Fruit fly (Drosophila melanogaster) whole organism, prepupa: ENCODE data around the gene slpr.
A peak's percentile ranks its signal among the peaks of the same experiment; 100 is the strongest.

Source experiments
- CG10631 ChIP-seq: fragments of 200-800 bp; sonication (Bioruptor generic); optimal IDR thresholded peaks from 2 replicates; lab custom pipeline; 2016; ENCODE audit warnings: missing biosample characterization, missing genetic modification characterization
- CG10669 ChIP-seq: fragments of 200-800 bp; sonication (Bioruptor generic); optimal IDR thresholded peaks from 3 replicates; lab custom pipeline; 2018; ENCODE audit warnings: missing biosample characterization, mild to moderate bottlenecking, missing genetic modification characterization, moderate library complexity
- CG11294 ChIP-seq: fragments of 200-800 bp; sonication (Bioruptor generic); IDR thresholded peaks from 2 replicates; pipeline ENCODE4 v1.3.6; 2022; ENCODE audit warnings: missing biosample characterization, missing genetic modification characterization
- CG11762 ChIP-seq: fragments of 200-800 bp; sonication (Bioruptor generic); optimal IDR thresholded peaks from 3 replicates; lab custom pipeline; 2016; ENCODE audit warnings: missing biosample characterization, missing genetic modification characterization; ENCODE audit not compliant: insufficient read depth
- CG11902 ChIP-seq: fragments of 200-800 bp; sonication (Bioruptor generic); optimal IDR thresholded peaks from 3 replicates; lab custom pipeline; 2016; ENCODE audit warnings: missing biosample characterization, missing genetic modification characterization
- CG15336 ChIP-seq: fragments of 200-800 bp; sonication (Bioruptor generic); IDR thresholded peaks from 2 replicates; pipeline ENCODE4 v1.3.6; 2022; ENCODE audit warnings: missing biosample characterization, missing genetic modification characterization
- CG16779 ChIP-seq: fragments of 200-800 bp; sonication (Bioruptor generic); optimal IDR thresholded peaks from 3 replicates; lab custom pipeline; 2017; ENCODE audit warnings: missing biosample characterization, mild to moderate bottlenecking, missing genetic modification characterization
- CG3032 ChIP-seq: fragments of 200-800 bp; optimal IDR thresholded peaks from 2 replicates; lab custom pipeline; 2019; ENCODE audit warnings: missing biosample characterization, mild to moderate bottlenecking, missing genetic modification characterization, moderate library complexity
- CG32006 ChIP-seq: fragments of 200-800 bp; sonication (Bioruptor generic); optimal IDR thresholded peaks from 3 replicates; lab custom pipeline; 2017; ENCODE audit warnings: missing biosample characterization, mild to moderate bottlenecking, missing genetic modification characterization
- CG34406 ChIP-seq: fragments of 200-800 bp; sonication (Bioruptor generic); optimal IDR thresholded peaks from 3 replicates; lab custom pipeline; 2016; ENCODE audit warnings: missing biosample characterization, missing genetic modification characterization
- CG3919 ChIP-seq: fragments of 200-800 bp; sonication (Bioruptor generic); optimal IDR thresholded peaks from 3 replicates; lab custom pipeline; 2016; ENCODE audit warnings: missing biosample characterization, missing genetic modification characterization
- CG4318 ChIP-seq: fragments of 200-800 bp; sonication (Bioruptor generic); optimal IDR thresholded peaks from 3 replicates; lab custom pipeline; 2017; ENCODE audit warnings: missing biosample characterization, mild to moderate bottlenecking, missing genetic modification characterization
- CG6163 ChIP-seq: fragments of 200-800 bp; sonication (Bioruptor generic); IDR thresholded peaks from 3 replicates; pipeline ENCODE4 v1.3.6; 2022; ENCODE audit warnings: missing biosample characterization, missing genetic modification characterization
- CG6792 ChIP-seq: fragments of 200-800 bp; sonication (Bioruptor generic); optimal IDR thresholded peaks from 3 replicates; lab custom pipeline; 2016; ENCODE audit warnings: missing biosample characterization, missing genetic modification characterization
- CG6854 ChIP-seq: fragments of 200-800 bp; sonication (Bioruptor generic); optimal IDR thresholded peaks from 2 replicates; lab custom pipeline; 2017; ENCODE audit warnings: missing biosample characterization, mild to moderate bottlenecking, missing genetic modification characterization
- CG8119 ChIP-seq: fragments of 200-800 bp; sonication (Bioruptor generic); IDR thresholded peaks from 3 replicates; pipeline ENCODE4 v1.3.6; 2022; ENCODE audit warnings: missing biosample characterization, missing genetic modification characterization
- CG8319 ChIP-seq: fragments of 200-800 bp; sonication (Bioruptor generic); optimal IDR thresholded peaks from 3 replicates; lab custom pipeline; 2016; ENCODE audit warnings: missing biosample characterization, missing genetic modification characterization
- CG9139 ChIP-seq: fragments of 200-800 bp; sonication (Bioruptor generic); optimal IDR thresholded peaks from 3 replicates; lab custom pipeline; 2017; ENCODE audit warnings: missing biosample characterization, mild to moderate bottlenecking, missing genetic modification characterization
- Eip75B ChIP-seq: fragments of 200-800 bp; sonication (Bioruptor generic); optimal IDR thresholded peaks from 3 replicates; lab custom pipeline; 2016; ENCODE audit warnings: missing biosample characterization, missing genetic modification characterization
- Eip78C ChIP-seq: fragments of 200-800 bp; sonication (Bioruptor generic); peaks from one replicate; lab custom pipeline; 2016; ENCODE audit warnings: missing biosample characterization, missing genetic modification characterization
- Eip93F ChIP-seq: fragments of 200-800 bp; sonication (Bioruptor generic); optimal IDR thresholded peaks from 2 replicates; lab custom pipeline; 2016; ENCODE audit warnings: missing biosample characterization, mild to moderate bottlenecking, missing genetic modification characterization
- Ets21C ChIP-seq: fragments of 200-800 bp; sonication (Bioruptor generic); optimal IDR thresholded peaks from 3 replicates; lab custom pipeline; 2016; ENCODE audit warnings: missing biosample characterization, missing genetic modification characterization
- Ets96B ChIP-seq: fragments of 200-800 bp; optimal IDR thresholded peaks from 2 replicates; lab custom pipeline; 2019; ENCODE audit warnings: missing biosample characterization, mild to moderate bottlenecking, missing genetic modification characterization, moderate library complexity
- Gug ChIP-seq: fragments of 200-800 bp; sonication (Bioruptor generic); IDR thresholded peaks from 2 replicates; pipeline ENCODE4 v1.3.6; 2022; ENCODE audit warnings: missing biosample characterization, missing genetic modification characterization
- Hr39 ChIP-seq: fragments of 200-800 bp; sonication (Bioruptor generic); optimal IDR thresholded peaks from 2 replicates; lab custom pipeline; 2016; ENCODE audit warnings: missing biosample characterization, missing genetic modification characterization
- Lpt ChIP-seq: fragments of 200-800 bp; sonication (Bioruptor generic); optimal IDR thresholded peaks from 3 replicates; lab custom pipeline; 2016; ENCODE audit warnings: missing biosample characterization, missing genetic modification characterization
- OdsH ChIP-seq: fragments of 200-800 bp; sonication (Bioruptor generic); optimal IDR thresholded peaks from 3 replicates; lab custom pipeline; 2016; ENCODE audit warnings: missing biosample characterization, missing genetic modification characterization
- Sox102F ChIP-seq: fragments of 200-800 bp; sonication (Bioruptor generic); optimal IDR thresholded peaks from 2 replicates; lab custom pipeline; 2016; ENCODE audit warnings: missing biosample characterization, mild to moderate bottlenecking, missing genetic modification characterization
- Sox14 ChIP-seq: fragments of 200-800 bp; sonication (Bioruptor generic); optimal IDR thresholded peaks from 3 replicates; lab custom pipeline; 2016; ENCODE audit warnings: missing biosample characterization, missing genetic modification characterization
- Sox15 ChIP-seq: fragments of 200-800 bp; sonication (Bioruptor generic); optimal IDR thresholded peaks from 3 replicates; lab custom pipeline; 2016; ENCODE audit warnings: missing biosample characterization, missing genetic modification characterization
- achi ChIP-seq: fragments of 200-800 bp; sonication (Bioruptor generic); optimal IDR thresholded peaks from 3 replicates; lab custom pipeline; 2016; ENCODE audit warnings: missing biosample characterization, missing genetic modification characterization
- acj6 ChIP-seq: fragments of 200-800 bp; sonication (Bioruptor generic); optimal IDR thresholded peaks from 3 replicates; lab custom pipeline; 2016; ENCODE audit warnings: missing biosample characterization, missing genetic modification characterization
- cyc ChIP-seq: fragments of 200-800 bp; sonication (Bioruptor generic); optimal IDR thresholded peaks from 3 replicates; lab custom pipeline; 2016; ENCODE audit warnings: missing biosample characterization, missing genetic modification characterization
- dac ChIP-seq: fragments of 200-800 bp; sonication (Bioruptor generic); optimal IDR thresholded peaks from 2 replicates; lab custom pipeline; 2017; ENCODE audit warnings: missing biosample characterization, mild to moderate bottlenecking, missing genetic modification characterization
- eg ChIP-seq: fragments of 200-800 bp; sonication (Bioruptor generic); IDR thresholded peaks from 3 replicates; pipeline ENCODE4 v1.3.6; 2022; ENCODE audit warnings: missing biosample characterization, missing genetic modification characterization
- esn ChIP-seq: fragments of 200-800 bp; sonication (Bioruptor generic); optimal IDR thresholded peaks from 2 replicates; lab custom pipeline; 2016; ENCODE audit warnings: missing biosample characterization, mild to moderate bottlenecking, missing genetic modification characterization, moderate library complexity
- fd59A ChIP-seq: fragments of 200-800 bp; sonication (Bioruptor generic); optimal IDR thresholded peaks from 2 replicates; lab custom pipeline; 2017; ENCODE audit warnings: missing biosample characterization, mild to moderate bottlenecking, missing genetic modification characterization, missing genetic modification reagents
- fd85E ChIP-seq: fragments of 200-800 bp; sonication (Bioruptor generic); optimal IDR thresholded peaks from 3 replicates; lab custom pipeline; 2016; ENCODE audit warnings: missing biosample characterization, missing genetic modification characterization
- fkh ChIP-seq: fragments of 200-800 bp; sonication (Bioruptor generic); optimal IDR thresholded peaks from 3 replicates; lab custom pipeline; 2017; ENCODE audit warnings: missing biosample characterization, mild to moderate bottlenecking, missing genetic modification characterization, moderate library complexity
- net ChIP-seq: fragments of 200-800 bp; sonication (Bioruptor generic); optimal IDR thresholded peaks from 3 replicates; lab custom pipeline; 2016; ENCODE audit warnings: missing biosample characterization, missing genetic modification characterization
- pdm3 ChIP-seq: fragments of 200-800 bp; sonication (Bioruptor generic); optimal IDR thresholded peaks from 3 replicates; lab custom pipeline; 2016; ENCODE audit warnings: missing biosample characterization, missing genetic modification characterization
- spab ChIP-seq: fragments of 200-800 bp; sonication (Bioruptor generic); optimal IDR thresholded peaks from 2 replicates; lab custom pipeline; 2017; ENCODE audit warnings: missing biosample characterization, mild to moderate bottlenecking, missing genetic modification characterization, missing genetic modification reagents
- ss ChIP-seq, 2 experiments: fragments of 200-800 bp; sonication (Bioruptor generic); optimal IDR thresholded peaks; 2 replicates in 1 of 2; 3 replicates in 1 of 2; lab custom pipeline; 2017 to 2018; ENCODE audit warnings: mild to moderate bottlenecking in 2 of 2, missing biosample characterization in 2 of 2, missing genetic modification characterization in 2 of 2, moderate library complexity in 1 of 2
- svp ChIP-seq: fragments of 200-800 bp; sonication (Bioruptor generic); peaks from one replicate; lab custom pipeline; 2016; ENCODE audit warnings: missing biosample characterization, missing genetic modification characterization
- topi ChIP-seq: fragments of 200-800 bp; sonication (Bioruptor generic); optimal IDR thresholded peaks from 3 replicates; lab custom pipeline; 2016; ENCODE audit warnings: missing biosample characterization, missing genetic modification characterization
- vri ChIP-seq: fragments of 200-800 bp; sonication (Bioruptor generic); optimal IDR thresholded peaks from 3 replicates; lab custom pipeline; 2016; ENCODE audit warnings: missing biosample characterization, mild to moderate bottlenecking, missing genetic modification characterization

slpr gene

dm6 chrX:8205625-8206252 is 28.8 kb upstream of the slpr start (continued):
- TF ChIP-seq Sox15 (GFP tag; lab: Kevin White, UChicago): no peak
- TF ChIP-seq Hr39 (GFP tag; lab: Kevin White, UChicago): no peak
- no peak for TF ChIP-seq Sox14 (GFP tag; lab: Kevin White, UChicago)
- no peak for TF ChIP-seq CG6163 (GFP tag; lab: Robert Waterston, UW)
- TF ChIP-seq fd59A (GFP tag; lab: Kevin White, UChicago): no peak
- no peak for TF ChIP-seq dac (GFP tag; lab: Kevin White, UChicago)
- TF ChIP-seq Eip75B (GFP tag; lab: Kevin White, UChicago): no peak
- TF ChIP-seq Eip93F (GFP tag; lab: Kevin White, UChicago): no peak
- TF ChIP-seq CG10669: no peak
- no peak for TF ChIP-seq net (GFP tag; lab: Kevin White, UChicago)
- no peak for TF ChIP-seq CG16779
- TF ChIP-seq CG32006: peak; percentile 35
- TF ChIP-seq cyc: no peak
- TF ChIP-seq ss (GFP tag; optimal IDR thresholded peaks at IDR 0.05; lab: Kevin White, UChicago): no peak
- no peak for TF ChIP-seq CG3032 (tag; lab: Kevin White, UChicago)
- no peak for TF ChIP-seq acj6 (GFP tag; lab: Kevin White, UChicago)
- no peak for TF ChIP-seq CG6854
- TF ChIP-seq spab: peak; percentile 2
- peak; percentile 35 for TF ChIP-seq OdsH (GFP tag; lab: Kevin White, UChicago)
- TF ChIP-seq eg (GFP tag; lab: Robert Waterston, UW): peak; percentile 34; the same call in 2 of the 3 replicates
- no peak for TF ChIP-seq Ets21C (GFP tag; lab: Kevin White, UChicago)
- TF ChIP-seq CG6792: no peak
- no peak for TF ChIP-seq svp (GFP tag; lab: Kevin White, UChicago)
- no peak for TF ChIP-seq achi (GFP tag; lab: Kevin White, UChicago)
- TF ChIP-seq esn (GFP tag; lab: Kevin White, UChicago): peak; percentile 20
- 0 out of 2 replicates have a peak, but pooled peaks have one; percentile 7 for TF ChIP-seq CG11294 (GFP tag; lab: Robert Waterston, UW)
- TF ChIP-seq CG8119 (GFP tag; lab: Robert Waterston, UW): peak; percentile 54; the same call in 2 of the 3 replicates
- no peak for TF ChIP-seq fd85E (GFP tag; lab: Kevin White, UChicago)
- 0 out of 2 replicates have a peak, but pooled peaks have one; percentile 13 for TF ChIP-seq Gug (GFP tag; lab: Robert Waterston, UW)
- no peak for TF ChIP-seq CG34406 (GFP tag; lab: Kevin White, UChicago)
- TF ChIP-seq vri (GFP tag; lab: Kevin White, UChicago): peak; percentile 12
- peak; percentile 55 for TF ChIP-seq Eip78C
- TF ChIP-seq CG11762 (GFP tag; lab: Kevin White, UChicago): peak; percentile 3
- no peak for TF ChIP-seq Sox102F (GFP tag; lab: Kevin White, UChicago)
- no peak for TF ChIP-seq CG10631
- TF ChIP-seq, all 60 proteins: peak for 18

dm6 chrX:8202724-8203362 is 25.9 kb upstream of the slpr start:
- peak; percentile 5 for TF ChIP-seq CG9139 (GFP tag; lab: Kevin White, UChicago)
- TF ChIP-seq net (GFP tag; lab: Kevin White, UChicago): peak; percentile 1
- TF ChIP-seq Lpt (GFP tag; lab: Kevin White, UChicago): no peak
- TF ChIP-seq CG8119 (GFP tag; lab: Robert Waterston, UW): peak; percentile 46; the same call in 2 of the 3 replicates
- peak; percentile 79 for TF ChIP-seq Eip78C
- peak; percentile 44 for TF ChIP-seq pdm3 (GFP tag; lab: Kevin White, UChicago)
- no peak for TF ChIP-seq CG6854
- peak; percentile 37 for TF ChIP-seq CG10669
- TF ChIP-seq acj6 (GFP tag; lab: Kevin White, UChicago): peak; percentile 5
- TF ChIP-seq CG3032 (tag; lab: Kevin White, UChicago): no peak
- no peak for TF ChIP-seq fkh (GFP tag; lab: Kevin White, UChicago)
- peak; percentile 10 for TF ChIP-seq Sox14 (GFP tag; lab: Kevin White, UChicago)
- TF ChIP-seq eg (GFP tag; lab: Robert Waterston, UW): peak; percentile 35; the same call in 1 of the 3 replicates
- peak; percentile 27 for TF ChIP-seq OdsH (GFP tag; lab: Kevin White, UChicago)
- peak; percentile 19 for TF ChIP-seq Ets96B (tag; lab: Kevin White, UChicago)
- TF ChIP-seq CG6792: peak; percentile 34
- TF ChIP-seq CG8319 (GFP tag; lab: Kevin White, UChicago): no peak
- TF ChIP-seq CG3919 (GFP tag; lab: Kevin White, UChicago): peak; percentile 35
- peak; percentile 6 for TF ChIP-seq Eip75B (GFP tag; lab: Kevin White, UChicago)
- peak; percentile 26 for TF ChIP-seq topi (GFP tag; lab: Kevin White, UChicago)
- peak; percentile 11 for TF ChIP-seq Hr39 (GFP tag; lab: Kevin White, UChicago)
- no peak for TF ChIP-seq CG16779
- TF ChIP-seq CG10631: peak; percentile 17
- TF ChIP-seq CG15336 (GFP tag; lab: Robert Waterston, UW): peak; percentile 43
- TF ChIP-seq CG4318 (GFP tag; lab: Kevin White, UChicago): no peak
- TF ChIP-seq fd85E (GFP tag; lab: Kevin White, UChicago): no peak
- TF ChIP-seq CG6163 (GFP tag; lab: Robert Waterston, UW): 0 out of 3 replicates have a peak, but pooled peaks have one; percentile 26
- no peak for TF ChIP-seq Sox15 (GFP tag; lab: Kevin White, UChicago)
- peak; percentile 39; the same call in 1 of the 2 replicates for TF ChIP-seq Gug (GFP tag; lab: Robert Waterston, UW)
- TF ChIP-seq CG11902 (GFP tag; lab: Kevin White, UChicago): no peak
